Fruit fly (Drosophila melanogaster): Measurements from ENCODE around the gene HP1b.

DNA sequence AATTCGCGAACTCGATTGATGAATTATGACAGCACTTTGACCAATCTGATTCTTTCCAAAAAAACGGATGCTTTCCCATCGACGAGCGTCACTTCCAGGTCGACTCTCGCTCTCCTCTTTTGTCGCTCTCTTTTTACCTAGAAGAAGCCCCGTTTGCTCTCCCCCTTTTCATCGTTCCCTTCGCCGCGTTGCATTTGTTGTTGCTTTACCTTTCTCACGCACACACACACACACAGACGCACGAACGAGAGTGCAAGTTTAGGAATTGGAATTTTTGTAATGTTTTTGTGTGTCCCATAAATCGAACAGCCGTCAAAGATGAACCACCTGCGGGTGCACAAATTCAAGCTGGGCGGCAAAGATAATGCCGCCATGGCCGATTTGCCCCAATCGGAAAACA lies 31.9 kb upstream of the HP1b start:
- TF ChIP-seq CG4496 (GFP tag; IDR thresholded peaks at IDR 0.05), result no peak
- TF ChIP-seq CG9948 (tag; optimal IDR thresholded peaks at IDR 0.05), result no peak
- no peak for TF ChIP-seq D1 (tag; optimal IDR thresholded peaks at IDR 0.05)
- TF ChIP-seq EcR (GFP tag; optimal IDR thresholded peaks at IDR 0.05), result no peak
- TF ChIP-seq Pif1B (GFP tag; optimal IDR thresholded peaks at IDR 0.05), result no peak

All from whole organism, pupa.